Fruit fly (Drosophila melanogaster) whole organism, embryonic: ENCODE results near the gene mus302.
A peak's percentile ranks its signal among the peaks of the same experiment; 100 is the strongest.

Experiments
- Aef1 ChIP-seq: fragments of 200-800 bp; sonication (Bioruptor generic); IDR thresholded peaks from 3 replicates; pipeline ENCODE4 v1.3.6; 2022; ENCODE audit warnings: missing biosample characterization, missing genetic modification characterization
- Blimp-1 ChIP-seq: fragments of 200-800 bp; sonication (Bioruptor generic); optimal IDR thresholded peaks from 3 replicates; lab custom pipeline; 2018; ENCODE audit warnings: missing biosample characterization, missing genetic modification characterization, mild to moderate bottlenecking, moderate library complexity, missing genetic modification reagents
- CG10267 ChIP-seq: fragments of 200-800 bp; sonication (Bioruptor generic); optimal IDR thresholded peaks from 2 replicates; lab custom pipeline; 2018; ENCODE audit warnings: missing biosample characterization, mild to moderate bottlenecking, missing genetic modification characterization, moderate library complexity
- CG10321 ChIP-seq: fragments of 200-800 bp; sonication (Bioruptor generic); IDR thresholded peaks from 2 replicates; pipeline ENCODE4 v1.3.6; 2022; ENCODE audit warnings: missing biosample characterization, missing genetic modification characterization
- CG10959 ChIP-seq: fragments of 200-800 bp; sonication (Bioruptor generic); IDR thresholded peaks from 2 replicates; pipeline ENCODE4 v1.3.6; 2022; ENCODE audit warnings: missing biosample characterization, missing genetic modification characterization
- CG10979 ChIP-seq: fragments of 200-800 bp; sonication (Bioruptor generic); optimal IDR thresholded peaks from 2 replicates; lab custom pipeline; 2018; ENCODE audit warnings: missing biosample characterization, mild to moderate bottlenecking, missing genetic modification characterization, moderate library complexity
- CG12391 ChIP-seq: fragments of 200-800 bp; sonication (Bioruptor generic); optimal IDR thresholded peaks from 3 replicates; lab custom pipeline; 2018; ENCODE audit warnings: missing biosample characterization, mild to moderate bottlenecking, missing genetic modification characterization, moderate library complexity
- CG13894 ChIP-seq: fragments of 200-800 bp; sonication (Bioruptor generic); optimal IDR thresholded peaks from 3 replicates; lab custom pipeline; 2018; ENCODE audit warnings: missing biosample characterization, mild to moderate bottlenecking, missing genetic modification characterization, moderate library complexity
- CG14050 ChIP-seq: fragments of 200-800 bp; sonication (Bioruptor generic); IDR thresholded peaks from 3 replicates; pipeline ENCODE4 v1.3.6; 2022; ENCODE audit warnings: missing biosample characterization, missing genetic modification characterization
- CG14965 ChIP-seq: fragments of 200-800 bp; sonication (Bioruptor generic); optimal IDR thresholded peaks from 2 replicates; lab custom pipeline; 2016; ENCODE audit warnings: missing biosample characterization, missing genetic modification characterization, borderline replicate concordance
- CG15011 ChIP-seq: fragments of 200-800 bp; sonication (Bioruptor generic); optimal IDR thresholded peaks from 3 replicates; lab custom pipeline; 2018; ENCODE audit warnings: missing biosample characterization, mild to moderate bottlenecking, missing genetic modification characterization
- CG1529 ChIP-seq: fragments of 200-800 bp; sonication (Bioruptor generic); optimal IDR thresholded peaks from 3 replicates; lab custom pipeline; 2018; ENCODE audit warnings: missing biosample characterization, missing genetic modification characterization
- CG16815 ChIP-seq: fragments of 200-800 bp; sonication (Bioruptor generic); optimal IDR thresholded peaks from 3 replicates; lab custom pipeline; 2017; ENCODE audit warnings: missing biosample characterization, mild to moderate bottlenecking, missing genetic modification characterization
- CG17829 ChIP-seq: fragments of 200-800 bp; optimal IDR thresholded peaks from 2 replicates; lab custom pipeline; 2019; ENCODE audit warnings: missing biosample characterization, mild to moderate bottlenecking, missing genetic modification characterization, moderate library complexity
- CG3163 ChIP-seq: fragments of 200-800 bp; sonication (Bioruptor generic); optimal IDR thresholded peaks from 3 replicates; lab custom pipeline; 2016; ENCODE audit warnings: missing biosample characterization, missing genetic modification characterization
- CG32767 ChIP-seq: fragments of 200-800 bp; sonication (Bioruptor generic); IDR thresholded peaks from 2 replicates; pipeline ENCODE4 v1.3.6; 2022; ENCODE audit warnings: missing biosample characterization, missing genetic modification characterization
- CG32772 ChIP-seq: fragments of 200-800 bp; sonication (Bioruptor generic); IDR thresholded peaks from 2 replicates; pipeline ENCODE4 v1.3.6; 2022; ENCODE audit warnings: missing biosample characterization, missing genetic modification characterization
- CG34422 ChIP-seq: fragments of 200-800 bp; sonication (Bioruptor generic); IDR thresholded peaks from 3 replicates; pipeline ENCODE4 v1.3.6; 2022; ENCODE audit warnings: missing biosample characterization, missing genetic modification characterization
- CG4328 ChIP-seq: fragments of 200-800 bp; sonication (Bioruptor generic); optimal IDR thresholded peaks from 3 replicates; lab custom pipeline; 2017; ENCODE audit warnings: missing biosample characterization, missing genetic modification reagents, missing genetic modification characterization
- CG7357 ChIP-seq: fragments of 200-800 bp; sonication (Bioruptor generic); IDR thresholded peaks from 3 replicates; pipeline ENCODE4 v1.3.6; 2022; ENCODE audit warnings: missing biosample characterization, missing genetic modification characterization
- CG7928 ChIP-seq: fragments of 200-800 bp; sonication (Bioruptor generic); optimal IDR thresholded peaks from 2 replicates; lab custom pipeline; 2017; ENCODE audit warnings: missing biosample characterization, mild to moderate bottlenecking, missing genetic modification characterization
- CG8388 ChIP-seq: fragments of 200-800 bp; sonication (Bioruptor generic); optimal IDR thresholded peaks from 2 replicates; lab custom pipeline; 2019; ENCODE audit warnings: missing biosample characterization, mild to moderate bottlenecking, missing genetic modification characterization, moderate library complexity
- CG9437 ChIP-seq: fragments of 200-800 bp; sonication (Bioruptor generic); optimal IDR thresholded peaks from 2 replicates; lab custom pipeline; 2018; ENCODE audit warnings: missing biosample characterization, mild to moderate bottlenecking, missing genetic modification characterization
- CG9817 ChIP-seq: fragments of 200-800 bp; sonication (Bioruptor generic); optimal IDR thresholded peaks from 2 replicates; lab custom pipeline; 2018; ENCODE audit warnings: missing biosample characterization, mild to moderate bottlenecking, missing genetic modification characterization, moderate library complexity
- D ChIP-seq, 2 experiments: fragments of 200-800 bp in 1 of 2; fragments of >200 bp in 1 of 2; sonication (Bioruptor generic) in 1 of 2; optimal IDR thresholded peaks; 2 replicates in 1 of 2; 3 replicates in 1 of 2; lab custom pipeline; 2017; ENCODE audit warnings: mild to moderate bottlenecking in 1 of 2, missing biosample characterization in 1 of 2, missing genetic modification characterization in 1 of 2, missing genetic modification reagents in 1 of 2
- Deaf1 ChIP-seq: fragments of 200-800 bp; optimal IDR thresholded peaks from 3 replicates; lab custom pipeline; 2019; ENCODE audit warnings: missing biosample characterization, mild to moderate bottlenecking, missing genetic modification characterization, moderate library complexity
- Ets65A ChIP-seq: fragments of 200-800 bp; sonication (Bioruptor generic); peaks from one replicate; lab custom pipeline; 2016; ENCODE audit warnings: missing biosample characterization, missing genetic modification characterization
- HmgZ ChIP-seq: fragments of 200-800 bp; sonication (Bioruptor generic); optimal IDR thresholded peaks from 2 replicates; lab custom pipeline; 2018; ENCODE audit warnings: missing biosample characterization, mild to moderate bottlenecking, missing genetic modification characterization
- Kr ChIP-seq: fragments of 200-800 bp; sonication (Bioruptor generic); optimal IDR thresholded peaks from 2 replicates; lab custom pipeline; 2017; ENCODE audit warnings: missing biosample characterization, mild to moderate bottlenecking, missing genetic modification characterization
- MESR4 ChIP-seq: fragments of 200-800 bp; sonication (Bioruptor generic); optimal IDR thresholded peaks from 2 replicates; lab custom pipeline; 2018; ENCODE audit warnings: missing biosample characterization, mild to moderate bottlenecking, missing genetic modification characterization, moderate library complexity
- Oaz ChIP-seq: fragments of 200-800 bp; sonication (Bioruptor generic); IDR thresholded peaks from 2 replicates; pipeline ENCODE4 v1.3.6; 2022; ENCODE audit warnings: missing biosample characterization, missing genetic modification characterization
- Rx ChIP-seq: fragments of 200-800 bp; sonication (Bioruptor generic); IDR thresholded peaks from 2 replicates; pipeline ENCODE4 v1.3.6; 2022; ENCODE audit warnings: missing biosample characterization, missing genetic modification characterization
- Sox102F ChIP-seq: fragments of 200-800 bp; sonication (Bioruptor generic); optimal IDR thresholded peaks from 2 replicates; lab custom pipeline; 2018; ENCODE audit warnings: missing biosample characterization, mild to moderate bottlenecking, missing genetic modification characterization, moderate library complexity
- Trl ChIP-seq, 3 experiments: fragments of >200 bp in 2 of 3; fragments of 200-800 bp in 1 of 3; sonication (Bioruptor generic) in 1 of 3; optimal IDR thresholded peaks; 2 replicates in 1 of 3; 3 replicates in 2 of 3; lab custom pipeline; 2016 to 2017; ENCODE audit warnings: missing biosample characterization in 1 of 3, missing genetic modification characterization in 1 of 3
- ap ChIP-seq: fragments of 200-800 bp; sonication (Bioruptor generic); IDR thresholded peaks from 2 replicates; pipeline ENCODE4 v1.3.6; 2022; ENCODE audit warnings: missing biosample characterization, missing genetic modification characterization
- ase ChIP-seq: fragments of 200-800 bp; sonication (Bioruptor generic); IDR thresholded peaks from 3 replicates; pipeline ENCODE4 v1.3.6; 2022; ENCODE audit warnings: missing biosample characterization, missing genetic modification characterization
- ewg ChIP-seq: fragments of 200-800 bp; sonication (Bioruptor generic); optimal IDR thresholded peaks from 3 replicates; lab custom pipeline; 2017; ENCODE audit warnings: mild to moderate bottlenecking, missing biosample characterization, missing genetic modification reagents, missing genetic modification characterization
- fd64A ChIP-seq: fragments of 200-800 bp; sonication (Bioruptor generic); optimal IDR thresholded peaks from 3 replicates; lab custom pipeline; 2018; ENCODE audit warnings: missing biosample characterization, mild to moderate bottlenecking, missing genetic modification characterization
- fru ChIP-seq: fragments of >200 bp; optimal IDR thresholded peaks from 2 replicates; lab custom pipeline; 2017
- gcm2 ChIP-seq: fragments of 200-800 bp; sonication (Bioruptor generic); optimal IDR thresholded peaks from 2 replicates; lab custom pipeline; 2016; ENCODE audit warnings: missing biosample characterization, missing genetic modification characterization
- gsb ChIP-seq: fragments of 200-800 bp; sonication (Bioruptor generic); IDR thresholded peaks from 2 replicates; pipeline ENCODE4 v1.3.6; 2022; ENCODE audit warnings: missing biosample characterization, missing genetic modification characterization
- gsb-n ChIP-seq: fragments of 200-800 bp; sonication (Bioruptor generic); optimal IDR thresholded peaks from 3 replicates; lab custom pipeline; 2018; ENCODE audit warnings: missing biosample characterization, mild to moderate bottlenecking, missing genetic modification characterization
- ind ChIP-seq: fragments of 200-800 bp; sonication (Bioruptor generic); optimal IDR thresholded peaks from 3 replicates; lab custom pipeline; 2016; ENCODE audit warnings: missing biosample characterization, missing genetic modification characterization
- mld ChIP-seq: fragments of 200-800 bp; sonication (Bioruptor generic); IDR thresholded peaks from 3 replicates; pipeline ENCODE4 v1.3.6; 2022; ENCODE audit warnings: missing biosample characterization, missing genetic modification characterization; ENCODE audit not compliant: partially characterized antibody
- odd ChIP-seq: fragments of 200-800 bp; sonication (Bioruptor generic); optimal IDR thresholded peaks from 2 replicates; lab custom pipeline; 2017; ENCODE audit warnings: missing biosample characterization, mild to moderate bottlenecking, missing genetic modification characterization
- sc ChIP-seq, 3 experiments: fragments of >200 bp in 2 of 3; fragments of 200-800 bp in 1 of 3; sonication (Bioruptor generic) in 1 of 3; optimal IDR thresholded peaks; 2 replicates in 2 of 3; 3 replicates in 1 of 3; lab custom pipeline; 2017; ENCODE audit warnings: mild to moderate bottlenecking in 1 of 3, missing biosample characterization in 1 of 3, missing genetic modification characterization in 1 of 3, missing genetic modification reagents in 1 of 3
- sd ChIP-seq: fragments of 200-800 bp; sonication (Bioruptor generic); optimal IDR thresholded peaks from 3 replicates; lab custom pipeline; 2018; ENCODE audit warnings: missing biosample characterization, mild to moderate bottlenecking, missing genetic modification characterization, moderate library complexity
- tgo ChIP-seq: fragments of 200-800 bp; sonication (Bioruptor generic); IDR thresholded peaks from 3 replicates; pipeline ENCODE4 v1.3.6; 2022; ENCODE audit warnings: missing biosample characterization, missing genetic modification characterization
- toy ChIP-seq: fragments of 200-800 bp; sonication (Bioruptor generic); IDR thresholded peaks from 2 replicates; pipeline ENCODE4 v1.3.6; 2022; ENCODE audit warnings: missing biosample characterization, missing genetic modification characterization

mus302 gene

dm6 chr3L:16746586-16747383, 32.8 kb downstream of the mus302 start (continued):
- TF ChIP-seq Deaf1 (tag; lab: Kevin White, UChicago) (no peak), mld (GFP tag; lab: Robert Waterston, UW) (no peak), ewg (GFP tag; lab: Kevin White, UChicago) (no peak), HmgZ (tag; lab: Kevin White, UChicago) (no peak), CG10267 (peak; percentile 59), D (optimal IDR thresholded peaks at IDR 0.05; lab: Kevin White, UChicago) (no peak), D (GFP tag; optimal IDR thresholded peaks at IDR 0.05; lab: Kevin White, UChicago) (peak; percentile 29), CG14050 (GFP tag; lab: Robert Waterston, UW) (no peak), Ets65A (GFP tag; lab: Kevin White, UChicago) (no peak), CG10959 (no peak), gcm2 (GFP tag; lab: Kevin White, UChicago) (no peak), CG10321 (GFP tag; lab: Robert Waterston, UW) (no peak), ind (no peak), sd (tag; lab: Kevin White, UChicago) (no peak), Kr (GFP tag; lab: Kevin White, UChicago) (no peak), CG13894 (tag; lab: Kevin White, UChicago) (no peak), CG14965 (GFP tag; lab: Kevin White, UChicago) (no peak), CG8388 (GFP tag; lab: Kevin White, UChicago) (no peak), CG3163 (no peak), CG32767 (GFP tag; lab: Robert Waterston, UW) (no peak), Rx (GFP tag; lab: Robert Waterston, UW) (no peak), CG7928 (GFP tag; lab: Kevin White, UChicago) (no peak), Sox102F (GFP tag; lab: Kevin White, UChicago) (no peak), CG17829 (tag; lab: Kevin White, UChicago) (peak; percentile 13), CG1529 (GFP tag; lab: Kevin White, UChicago) (no peak), ap (GFP tag; lab: Robert Waterston, UW) (no peak), gsb-n (no peak), Trl (optimal IDR thresholded peaks at IDR 0.05; lab: Kevin White, UChicago) (no peak), Trl (GFP tag; optimal IDR thresholded peaks at IDR 0.05; lab: Kevin White, UChicago) (no peak), toy (GFP tag; lab: Robert Waterston, UW) (no peak), odd (no peak), CG7357 (no peak), gsb (no peak), tgo (GFP tag; lab: Robert Waterston, UW) (no peak), CG9437 (GFP tag; lab: Kevin White, UChicago) (no peak), ase (GFP tag; lab: Robert Waterston, UW) (no peak), CG32772 (GFP tag; lab: Robert Waterston, UW) (no peak), Blimp-1 (GFP tag; lab: Kevin White, UChicago) (peak; percentile 64), fru (lab: Kevin White, UChicago) (no peak), fd64A (GFP tag; lab: Kevin White, UChicago) (no peak), CG16815 (no peak), MESR4 (GFP tag; lab: Kevin White, UChicago) (no peak), CG9817 (tag; lab: Kevin White, UChicago) (no peak), CG34422 (GFP tag; lab: Robert Waterston, UW) (no peak), CG15011 (GFP tag; lab: Kevin White, UChicago) (no peak), Aef1 (GFP tag; lab: Robert Waterston, UW) (no peak), CG4328 (GFP tag; lab: Kevin White, UChicago) (no peak), Oaz (no peak), CG12391 (peak; percentile 7), sc (optimal IDR thresholded peaks at IDR 0.05; lab: Kevin White, UChicago) (no peak), sc (GFP tag; optimal IDR thresholded peaks at IDR 0.05; lab: Kevin White, UChicago) (no peak), CG10979 (peak; percentile 60)
